Worm (Caenorhabditis elegans) whole organism, dauer: ENCODE data around the gene ets-8.
"Not testable (repeated sequence)": the region's sequence is repeated elsewhere in the genome, so short reads cannot be mapped to it uniquely, and the experiment has no call there.

ENCODE experiments used
- unc-62 ChIP-seq: sonication (generic microtip); optimal IDR thresholded peaks from 2 replicates; lab custom pipeline; 2017; ENCODE audit warnings: missing biosample characterization, missing genetic modification reagents, missing genetic modification characterization

The ets-8 gene

ce11 chrIV:1160386-1160785 is at the start of gene ets-8:
Gene ets-8, minus strand, starts transcription at chrIV:1160486.
- no peak for TF ChIP-seq unc-62

- TF ChIP-seq unc-62, result no peak
These were observed 49.5 kb upstream of the ets-8 start for ce11 chrIV:1209813-1210212.

ce11 chrIV:1209320-1209719 is 49.0 kb upstream of the ets-8 start:
- no peak for TF ChIP-seq unc-62

ce11 chrIV:1207980-1208379 is 47.7 kb upstream of the ets-8 start, which contains the start of gene dsl-1:
Gene dsl-1, minus strand, starts transcription at chrIV:1208080.
- no peak for TF ChIP-seq unc-62

- no peak for TF ChIP-seq unc-62
These were observed 44.6 kb upstream of the ets-8 start, which contains the start of gene dsl-2 for ce11 chrIV:1204870-1205269. Gene dsl-2, minus strand, starts transcription at chrIV:1204970.

- TF ChIP-seq unc-62, result no peak
These were observed 39.2 kb upstream of the ets-8 start for ce11 chrIV:1199501-1199900.

- TF ChIP-seq unc-62, result no peak
These were observed 32.5 kb upstream of the ets-8 start, which contains the start of gene spl-3 for ce11 chrIV:1192765-1193164. Gene spl-3, plus strand, starts transcription at chrIV:1193065.

ce11 chrIV:1187502-1187901 is 27.2 kb upstream of the ets-8 start, which contains the start of gene mdt-20:
Gene mdt-20, plus strand, starts transcription at chrIV:1187802.
- TF ChIP-seq unc-62, result not testable (repeated sequence)

- TF ChIP-seq unc-62, result not testable (repeated sequence)
These were observed 22.0 kb upstream of the ets-8 start, which contains the start of gene rmif-2 for ce11 chrIV:1182292-1182691. Gene rmif-2, plus strand, starts transcription at chrIV:1182592.

- TF ChIP-seq unc-62, result no peak
These were observed 17.4 kb upstream of the ets-8 start, which contains the start of gene Y104H12D.2 for ce11 chrIV:1177683-1178082. Gene Y104H12D.2, plus strand, starts transcription at chrIV:1178022.

ce11 chrIV:1176613-1177012 is 16.3 kb upstream of the ets-8 start:
- no peak for TF ChIP-seq unc-62

ce11 chrIV:1174411-1174810 is 14.1 kb upstream of the ets-8 start:
- TF ChIP-seq unc-62, result no peak

ce11 chrIV:1170408-1170807 is 10.1 kb upstream of the ets-8 start, which contains the start of gene cec-2:
Gene cec-2, plus strand, starts transcription at chrIV:1170708.
- no peak for TF ChIP-seq unc-62

ce11 chrIV:1168311-1168965 is 8.2 kb upstream of the ets-8 start:
- no peak for TF ChIP-seq unc-62

- TF ChIP-seq unc-62, result no peak
These were observed 7.1 kb upstream of the ets-8 start for ce11 chrIV:1167352-1167751.

ce11 chrIV:1163126-1163525 is 2.8 kb upstream of the ets-8 start, which contains the start of gene C50A2.7:
Gene C50A2.7, plus strand, starts transcription at chrIV:1163426.
- no peak for TF ChIP-seq unc-62

ce11 chrIV:1157928-1158327 is 2.4 kb downstream of the ets-8 start, which contains the start of gene C50A2.3:
Gene C50A2.3, minus strand, starts transcription at chrIV:1158028.
- TF ChIP-seq unc-62, result no peak

ce11 chrIV:1155206-1155605 is 5.1 kb downstream of the ets-8 start:
- TF ChIP-seq unc-62, result no peak
